Worm (Caenorhabditis elegans): ENCODE results near the gene F38A1.11.

- TF ChIP-seq med-1 (GFP tag; optimal IDR thresholded peaks at IDR 0.05; ENCODE audit: insufficient read depth): no peak
- no peak for TF ChIP-seq tab-1 (GFP tag; IDR thresholded peaks at IDR 0.05)
- no peak for TF ChIP-seq ztf-23 (GFP tag; IDR thresholded peaks at IDR 0.05)
- TF ChIP-seq flt-1 (GFP tag; IDR thresholded peaks at IDR 0.05): no peak
- no peak for TF ChIP-seq cog-1 (tag; optimal IDR thresholded peaks at IDR 0.05)
- TF ChIP-seq T22C8.4 (GFP tag; IDR thresholded peaks at IDR 0.05): no peak
Observed at ce11 chrIV:1284877-1285276, 37.7 kb downstream of the F38A1.11 start.

Measured in whole organism, midembryonic.